Worm (Caenorhabditis elegans): Measurements from ENCODE around the gene F17E9.2.

The F17E9.2 gene

DNA sequence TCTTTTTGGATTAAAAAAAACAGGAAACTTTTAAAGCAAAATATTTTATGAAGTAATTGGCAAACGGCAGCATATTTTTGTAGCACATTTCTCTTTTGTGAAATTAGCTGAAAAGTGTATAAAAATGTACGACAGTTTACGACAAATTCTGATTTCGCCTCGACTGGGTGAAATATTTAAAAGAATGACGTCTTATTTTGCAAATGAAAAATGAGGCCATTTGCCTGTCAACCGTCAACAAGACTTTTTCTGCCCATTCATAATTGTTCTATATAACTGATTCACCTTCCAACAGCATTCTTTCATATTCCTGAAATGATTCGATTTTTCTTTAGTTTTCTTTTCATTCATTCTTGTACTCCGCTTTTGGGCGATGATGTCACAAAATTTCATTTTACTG is at the start of gene F17E9.2, which contains the start of gene col-116:
F17E9.2 (plus strand) TSS at position 301 of the 400 bp plus-strand sequence.
col-116 (plus strand) TSS at position 315 of the 400 bp plus-strand sequence.
- TF ChIP-seq crh-2 (tag; optimal IDR thresholded peaks at IDR 0.05) (no peak), nhr-21 (tag; optimal IDR thresholded peaks at IDR 0.05) (no peak), nhr-11 (tag; optimal IDR thresholded peaks at IDR 0.05) (no peak), blmp-1 (tag; optimal IDR thresholded peaks at IDR 0.05; ENCODE audit: insufficient read depth) (no peak), nhr-12 (tag; optimal IDR thresholded peaks at IDR 0.05) (no peak), C34F6.9 (tag; optimal IDR thresholded peaks at IDR 0.05) (no peak), ceh-16 (tag; optimal IDR thresholded peaks at IDR 0.05) (no peak), ceh-82 (tag; optimal IDR thresholded peaks at IDR 0.05) (no peak), nhr-6 (tag; optimal IDR thresholded peaks at IDR 0.05) (no peak), elt-1 (tag; optimal IDR thresholded peaks at IDR 0.05) (no peak), Y55F3AM.14 (GFP tag; optimal IDR thresholded peaks at IDR 0.05) (no peak), nhr-25 (tag; optimal IDR thresholded peaks at IDR 0.05) (no peak), lin-11 (tag; optimal IDR thresholded peaks at IDR 0.05) (no peak), zag-1 (tag; optimal IDR thresholded peaks at IDR 0.05) (no peak), F13H6.1 (tag; optimal IDR thresholded peaks at IDR 0.05) (no peak), R02D3.7 (tag; optimal IDR thresholded peaks at IDR 0.05) (no peak), lin-39 (tag; optimal IDR thresholded peaks at IDR 0.05) (no peak), snpc-4 (tag; optimal IDR thresholded peaks at IDR 0.05) (no peak), lin-13 (GFP tag; optimal IDR thresholded peaks at IDR 0.05) (no peak)

DNA sequence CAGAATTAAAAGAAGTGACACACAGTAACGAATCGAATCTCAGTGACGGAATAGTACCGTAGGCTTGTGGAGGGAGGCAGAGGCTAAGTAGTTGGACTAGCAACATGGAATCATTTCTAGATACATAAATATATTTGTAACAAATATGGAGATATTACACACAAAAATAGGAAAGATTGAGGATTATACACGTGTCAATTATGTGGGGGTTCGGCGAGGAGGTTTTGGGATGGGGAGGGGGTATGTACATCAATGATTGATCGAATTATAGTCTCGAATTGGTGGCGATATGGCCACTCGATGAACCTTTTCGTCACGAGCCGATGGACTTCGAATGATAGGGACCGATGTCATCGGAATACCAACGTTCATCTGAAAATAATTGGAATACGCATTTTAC is 48.3 kb upstream of the F17E9.2 start:
- TF ChIP-seq mdl-1 (tag; optimal IDR thresholded peaks at IDR 0.05) (no peak), lsy-2 (tag; optimal IDR thresholded peaks at IDR 0.05) (no peak), nhr-25 (tag; optimal IDR thresholded peaks at IDR 0.05) (peak; percentile 27), sem-4 (tag; optimal IDR thresholded peaks at IDR 0.05) (no peak), mab-5 (tag; optimal IDR thresholded peaks at IDR 0.05) (no peak), snpc-4 (tag; optimal IDR thresholded peaks at IDR 0.05) (no peak)

DNA sequence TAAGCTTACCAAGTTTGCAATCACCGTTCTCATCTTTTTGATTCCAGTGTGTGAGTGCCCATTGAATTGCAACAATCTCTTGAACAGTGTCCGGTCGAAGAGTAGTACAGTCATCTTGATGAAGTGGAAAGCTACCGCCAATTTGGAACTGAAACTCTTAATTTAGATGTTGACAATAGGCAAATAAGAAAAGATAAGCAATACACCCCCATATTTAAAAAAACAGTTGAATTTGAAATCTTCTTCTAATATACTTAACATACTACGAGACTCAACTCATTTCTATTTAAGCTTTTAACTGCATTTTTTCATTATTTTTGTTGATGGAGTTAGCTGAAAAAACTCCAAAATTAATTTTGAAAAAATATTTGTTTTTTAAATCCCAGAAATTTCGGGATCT is 43.6 kb upstream of the F17E9.2 start:
- TF ChIP-seq fos-1 (tag; optimal IDR thresholded peaks at IDR 0.05) (no peak), egl-27 (tag; optimal IDR thresholded peaks at IDR 0.05) (no peak), ztf-11 (tag; optimal IDR thresholded peaks at IDR 0.05) (no peak), lin-11 (tag; optimal IDR thresholded peaks at IDR 0.05) (no peak), nhr-21 (tag; optimal IDR thresholded peaks at IDR 0.05) (no peak), lsy-2 (tag; optimal IDR thresholded peaks at IDR 0.05) (no peak)

DNA sequence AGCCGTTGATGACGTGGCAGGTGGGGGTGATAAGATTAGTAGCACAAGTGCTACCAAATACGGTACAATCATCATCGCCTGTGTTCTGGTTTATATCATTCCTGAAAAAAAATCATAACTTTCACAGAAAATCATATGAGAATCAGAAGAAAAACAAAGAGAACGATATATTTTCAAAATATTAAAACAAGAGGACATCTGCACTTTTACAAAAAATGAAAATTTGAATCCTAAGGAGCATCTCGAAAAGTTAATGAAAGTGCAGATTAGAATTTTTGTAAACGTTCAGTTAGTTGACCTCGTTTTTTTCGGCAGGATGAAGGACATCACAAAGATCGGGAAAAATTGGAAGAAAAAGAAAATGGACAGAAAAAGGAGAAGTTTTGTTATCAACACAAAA is 42.8 kb upstream of the F17E9.2 start, which contains the start of gene F35H10.10:
F35H10.10 (minus strand) TSS at position 101 of the 400 bp plus-strand sequence.
- TF ChIP-seq nhr-25 (tag; optimal IDR thresholded peaks at IDR 0.05), result no peak
- no peak for TF ChIP-seq crh-2 (tag; optimal IDR thresholded peaks at IDR 0.05)
- TF ChIP-seq nhr-6 (tag; optimal IDR thresholded peaks at IDR 0.05), result no peak
- TF ChIP-seq lin-39 (tag; optimal IDR thresholded peaks at IDR 0.05), result no peak
- no peak for TF ChIP-seq ztf-4 (tag; optimal IDR thresholded peaks at IDR 0.05)
- no peak for TF ChIP-seq nhr-77 (tag; optimal IDR thresholded peaks at IDR 0.05)
- no peak for TF ChIP-seq ZK546.5 (tag; optimal IDR thresholded peaks at IDR 0.05)
- no peak for TF ChIP-seq dmd-4 (tag; optimal IDR thresholded peaks at IDR 0.05)
- TF ChIP-seq F13H6.1 (tag; optimal IDR thresholded peaks at IDR 0.05), result no peak
- no peak for TF ChIP-seq blmp-1 (tag; optimal IDR thresholded peaks at IDR 0.05; ENCODE audit: insufficient read depth)

DNA sequence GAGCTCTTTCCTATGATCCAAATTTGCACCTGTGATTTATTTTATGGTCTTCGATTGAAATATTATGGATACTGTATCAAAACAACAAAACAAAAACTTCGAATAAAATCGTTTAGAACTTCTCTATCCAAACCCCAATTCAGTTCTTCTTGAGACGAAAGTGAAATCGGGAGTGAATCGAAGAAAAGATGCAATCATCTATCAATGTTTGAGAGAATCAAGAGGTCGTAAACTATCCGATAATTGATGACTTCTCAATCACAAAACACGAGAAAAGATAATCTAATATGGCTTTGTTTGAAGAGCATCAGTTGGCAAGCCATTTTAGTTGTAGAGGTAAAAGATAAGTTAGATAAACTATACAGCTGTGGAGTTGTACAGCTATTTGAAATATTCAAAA is 37.9 kb upstream of the F17E9.2 start:
- TF ChIP-seq nhr-25 (tag; optimal IDR thresholded peaks at IDR 0.05), result peak; percentile 49
- no peak for TF ChIP-seq gmeb-1 (tag; optimal IDR thresholded peaks at IDR 0.05)
- TF ChIP-seq nhr-237 (tag; optimal IDR thresholded peaks at IDR 0.05), result no peak
- TF ChIP-seq mdl-1 (tag; optimal IDR thresholded peaks at IDR 0.05), result no peak
- TF ChIP-seq Y55F3AM.14 (GFP tag; optimal IDR thresholded peaks at IDR 0.05), result no peak
- no peak for TF ChIP-seq ceh-82 (tag; optimal IDR thresholded peaks at IDR 0.05)
- TF ChIP-seq lin-39 (tag; optimal IDR thresholded peaks at IDR 0.05), result no peak
- no peak for TF ChIP-seq dmd-4 (tag; optimal IDR thresholded peaks at IDR 0.05)
- peak; percentile 86 for TF ChIP-seq blmp-1 (tag; optimal IDR thresholded peaks at IDR 0.05; ENCODE audit: insufficient read depth)
- no peak for TF ChIP-seq snpc-4 (tag; optimal IDR thresholded peaks at IDR 0.05)
- no peak for TF ChIP-seq sma-3 (GFP tag; optimal IDR thresholded peaks at IDR 0.05)
- TF ChIP-seq ZK546.5 (tag; optimal IDR thresholded peaks at IDR 0.05), result no peak
- TF ChIP-seq nhr-12 (tag; optimal IDR thresholded peaks at IDR 0.05), result no peak
- TF ChIP-seq lin-11 (tag; optimal IDR thresholded peaks at IDR 0.05), result no peak
- TF ChIP-seq nhr-77 (tag; optimal IDR thresholded peaks at IDR 0.05), result no peak
- no peak for TF ChIP-seq nhr-129 (tag; optimal IDR thresholded peaks at IDR 0.05)
- no peak for TF ChIP-seq egl-27 (tag; optimal IDR thresholded peaks at IDR 0.05)
- no peak for TF ChIP-seq nhr-23 (tag; optimal IDR thresholded peaks at IDR 0.05)
- TF ChIP-seq peb-1 (tag; optimal IDR thresholded peaks at IDR 0.05), result no peak
- TF ChIP-seq ztf-11 (tag; optimal IDR thresholded peaks at IDR 0.05), result no peak
- no peak for TF ChIP-seq ceh-16 (tag; optimal IDR thresholded peaks at IDR 0.05)
- peak; percentile 31 for TF ChIP-seq sma-9 (GFP tag; optimal IDR thresholded peaks at IDR 0.05)
- TF ChIP-seq sma-9 (tag; optimal IDR thresholded peaks at IDR 0.05), result no peak
- TF ChIP-seq nhr-10 (tag; optimal IDR thresholded peaks at IDR 0.05), result no peak

All from whole organism, L2 larva.